Fruit fly (Drosophila melanogaster) whole organism, adult: ENCODE results near the gene Hr39.

Experiments
- CG11617 ChIP-seq: fragments of 200-800 bp; sonication (Bioruptor generic); optimal IDR thresholded peaks from 2 replicates; lab custom pipeline; 2017; ENCODE audit warnings: mild to moderate bottlenecking, missing biosample characterization, missing genetic modification reagents, missing genetic modification characterization
- CG12768 ChIP-seq: fragments of 200-800 bp; sonication (Bioruptor generic); optimal IDR thresholded peaks from 2 replicates; lab custom pipeline; 2017; ENCODE audit warnings: missing biosample characterization, missing genetic modification characterization, mild to moderate bottlenecking, moderate library complexity, missing genetic modification reagents
- CG14711 ChIP-seq: fragments of 200-800 bp; sonication (Bioruptor generic); optimal IDR thresholded peaks from 2 replicates; lab custom pipeline; 2018; ENCODE audit warnings: missing biosample characterization, mild to moderate bottlenecking, missing genetic modification characterization, moderate library complexity
- CG1620 ChIP-seq: fragments of 200-800 bp; sonication (Bioruptor generic); optimal IDR thresholded peaks from 2 replicates; lab custom pipeline; 2016; ENCODE audit warnings: missing biosample characterization, missing genetic modification characterization
- CG33017 ChIP-seq: fragments of 200-800 bp; sonication (Bioruptor generic); optimal IDR thresholded peaks from 2 replicates; lab custom pipeline; 2018; ENCODE audit warnings: missing biosample characterization, mild to moderate bottlenecking, missing genetic modification characterization, moderate library complexity
- CG5204 ChIP-seq: fragments of 200-800 bp; sonication (Bioruptor generic); optimal IDR thresholded peaks from 2 replicates; lab custom pipeline; 2016; ENCODE audit warnings: missing biosample characterization, missing genetic modification characterization
- CG7045 ChIP-seq: fragments of 200-800 bp; sonication (Bioruptor generic); optimal IDR thresholded peaks from 2 replicates; lab custom pipeline; 2017; ENCODE audit warnings: missing biosample characterization, mild to moderate bottlenecking, missing genetic modification characterization
- CG7101 ChIP-seq: fragments of 200-800 bp; sonication (Bioruptor generic); optimal IDR thresholded peaks from 2 replicates; lab custom pipeline; 2018; ENCODE audit warnings: missing biosample characterization, mild to moderate bottlenecking, missing genetic modification characterization, moderate library complexity
- Clk ChIP-seq: fragments of 200-800 bp; sonication (Bioruptor generic); optimal IDR thresholded peaks from 2 replicates; lab custom pipeline; 2017; ENCODE audit warnings: missing biosample characterization, missing genetic modification characterization
- Crg-1 ChIP-seq: fragments of 200-800 bp; sonication (Bioruptor generic); optimal IDR thresholded peaks from 2 replicates; lab custom pipeline; 2016; ENCODE audit warnings: missing biosample characterization, missing genetic modification characterization
- Hr96 ChIP-seq: fragments of 200-800 bp; sonication (Bioruptor generic); optimal IDR thresholded peaks from 2 replicates; lab custom pipeline; 2016; ENCODE audit warnings: missing biosample characterization, missing genetic modification characterization
- Mnt ChIP-seq: fragments of 200-800 bp; sonication (Bioruptor generic); optimal IDR thresholded peaks from 2 replicates; lab custom pipeline; 2016; ENCODE audit warnings: missing biosample characterization, mild to moderate bottlenecking, missing genetic modification characterization
- bab1 ChIP-seq: fragments of 200-800 bp; sonication (Bioruptor generic); optimal IDR thresholded peaks from 3 replicates; lab custom pipeline; 2019; ENCODE audit warnings: missing biosample characterization, mild to moderate bottlenecking, missing genetic modification characterization, moderate library complexity
- cic ChIP-seq: fragments of 200-800 bp; sonication (Bioruptor generic); optimal IDR thresholded peaks from 2 replicates; lab custom pipeline; 2017; ENCODE audit warnings: missing biosample characterization, mild to moderate bottlenecking, missing genetic modification characterization, moderate library complexity
- cnc ChIP-seq, 2 experiments: fragments of >200 bp; optimal IDR thresholded peaks; 2 replicates each; lab custom pipeline; 2017
- kay ChIP-seq: fragments of 200-800 bp; sonication (Bioruptor generic); peaks from one replicate; lab custom pipeline; 2016; ENCODE audit warnings: missing biosample characterization, missing genetic modification characterization, borderline replicate concordance
- ovo ChIP-seq: fragments of 200-800 bp; sonication (Bioruptor generic); optimal IDR thresholded peaks from 2 replicates; lab custom pipeline; 2016; ENCODE audit warnings: missing biosample characterization, missing genetic modification characterization
- pad ChIP-seq: fragments of 200-800 bp; sonication (Bioruptor generic); optimal IDR thresholded peaks from 3 replicates; lab custom pipeline; 2017; ENCODE audit warnings: missing biosample characterization, missing genetic modification characterization, mild to moderate bottlenecking, moderate library complexity, missing genetic modification reagents
- tj ChIP-seq: fragments of 200-800 bp; sonication (Bioruptor generic); optimal IDR thresholded peaks from 3 replicates; lab custom pipeline; 2017; ENCODE audit warnings: missing biosample characterization, mild to moderate bottlenecking, missing genetic modification characterization, moderate library complexity
- toe ChIP-seq: fragments of 200-800 bp; sonication (Bioruptor generic); optimal IDR thresholded peaks from 2 replicates; lab custom pipeline; 2016; ENCODE audit warnings: missing biosample characterization, missing genetic modification characterization

Gene Hr39

dm6 chr2L:21260869-21261268, 23.8 kb downstream of the Hr39 start:
- TF ChIP-seq CG12768 (GFP tag; lab: Kevin White, UChicago) (peak; percentile 17), cnc (optimal IDR thresholded peaks at IDR 0.05; lab: Kevin White, UChicago) (no peak), CG33017 (tag; lab: Kevin White, UChicago) (no peak), CG11617 (GFP tag; lab: Kevin White, UChicago) (peak; percentile 16), tj (GFP tag; lab: Kevin White, UChicago) (no peak), ovo (GFP tag; lab: Kevin White, UChicago) (no peak), CG14711 (tag; lab: Kevin White, UChicago) (peak; percentile 13), toe (GFP tag; lab: Kevin White, UChicago) (no peak), cic (GFP tag; lab: Kevin White, UChicago) (no peak), CG5204 (GFP tag; lab: Kevin White, UChicago) (peak; percentile 7), Hr96 (GFP tag; lab: Kevin White, UChicago) (peak; percentile 12), bab1 (GFP tag; lab: Kevin White, UChicago) (peak; percentile 40)

DNA sequence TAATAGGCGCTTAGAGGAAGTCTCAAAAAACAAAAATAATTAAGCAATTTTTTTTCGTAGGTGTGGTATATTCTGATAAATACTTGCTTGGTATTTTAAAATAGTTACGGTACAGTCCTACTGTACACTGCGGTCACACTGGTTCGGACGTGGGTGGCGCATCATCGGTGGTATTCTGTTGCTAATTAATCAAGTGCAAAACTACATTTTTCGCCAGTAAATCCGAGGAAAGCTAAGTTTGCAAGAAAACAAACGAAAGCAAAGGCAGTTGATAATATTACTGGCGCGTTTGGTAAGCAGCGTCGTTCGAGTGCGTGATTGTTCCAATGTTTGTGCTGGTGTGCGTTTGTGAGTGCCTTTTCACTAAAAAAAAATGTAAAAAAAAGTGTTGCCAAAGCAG, 25.8 kb downstream of the Hr39 start, which contains the start of gene CG8671:
CG8671 (plus strand) TSS at position 125 of the 400 bp plus-strand sequence.
- TF ChIP-seq CG5204 (GFP tag; lab: Kevin White, UChicago): no peak
- TF ChIP-seq CG11617 (GFP tag; lab: Kevin White, UChicago): peak; percentile 16
- peak; percentile 10 for TF ChIP-seq bab1 (GFP tag; lab: Kevin White, UChicago)
- TF ChIP-seq cnc (optimal IDR thresholded peaks at IDR 0.05; lab: Kevin White, UChicago): no peak
- TF ChIP-seq CG7101: no peak
- no peak for TF ChIP-seq Hr96 (GFP tag; lab: Kevin White, UChicago)
- TF ChIP-seq tj (GFP tag; lab: Kevin White, UChicago): no peak
- no peak for TF ChIP-seq CG12768 (GFP tag; lab: Kevin White, UChicago)
- TF ChIP-seq Clk: no peak
- TF ChIP-seq ovo (GFP tag; lab: Kevin White, UChicago): no peak
- TF ChIP-seq CG33017 (tag; lab: Kevin White, UChicago): no peak
- no peak for TF ChIP-seq pad
- TF ChIP-seq CG14711 (tag; lab: Kevin White, UChicago): peak; percentile 18
- peak; percentile 7 for TF ChIP-seq Mnt (GFP tag; lab: Kevin White, UChicago)
- TF ChIP-seq CG7045: no peak
- TF ChIP-seq cic (GFP tag; lab: Kevin White, UChicago): no peak
- no peak for TF ChIP-seq Crg-1 (GFP tag; lab: Kevin White, UChicago)
- no peak for TF ChIP-seq toe (GFP tag; lab: Kevin White, UChicago)
- TF ChIP-seq kay (GFP tag; lab: Kevin White, UChicago): no peak
- TF ChIP-seq CG1620 (GFP tag; lab: Kevin White, UChicago): peak; percentile 11

DNA sequence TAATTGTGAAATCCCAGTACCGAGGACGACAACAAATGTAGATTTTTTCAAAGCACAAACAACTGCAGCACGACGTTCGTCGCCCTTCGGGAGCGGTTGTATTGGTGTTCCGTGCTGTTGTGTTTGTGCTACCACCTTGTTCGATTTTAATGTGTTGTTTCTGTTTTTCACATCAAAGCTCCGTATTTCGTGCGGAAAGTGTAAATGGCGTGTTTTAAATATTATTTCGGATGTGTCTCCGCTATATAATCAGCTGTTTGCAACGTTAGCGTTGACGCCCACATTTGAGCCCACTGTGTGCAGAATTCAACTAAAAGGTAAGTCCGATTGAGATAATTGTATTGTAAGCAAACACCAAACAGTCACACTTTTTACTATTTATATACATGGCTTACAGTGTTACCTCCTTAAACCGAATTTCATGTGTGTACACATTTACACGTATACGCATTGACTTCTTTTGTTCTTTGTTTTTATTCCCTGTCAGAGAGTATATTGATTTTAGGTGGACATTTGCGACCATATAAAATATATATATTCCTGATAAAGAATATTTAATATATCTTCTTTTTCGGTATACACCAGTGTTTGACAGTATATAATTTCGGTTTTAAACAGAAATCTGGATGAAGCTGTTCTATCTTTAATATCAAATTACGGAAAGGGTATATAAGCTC, 26.6 kb downstream of the Hr39 start:
- TF ChIP-seq Hr96 (GFP tag; lab: Kevin White, UChicago) (no peak), tj (GFP tag; lab: Kevin White, UChicago) (peak; percentile 6), pad (no peak), Mnt (GFP tag; lab: Kevin White, UChicago) (no peak), CG12768 (GFP tag; lab: Kevin White, UChicago) (peak; percentile 5), Crg-1 (GFP tag; lab: Kevin White, UChicago) (peak; percentile 8), Clk (no peak), cic (GFP tag; lab: Kevin White, UChicago) (no peak), CG7101 (peak; percentile 10), CG11617 (GFP tag; lab: Kevin White, UChicago) (no peak), bab1 (GFP tag; lab: Kevin White, UChicago) (peak; percentile 51), CG7045 (no peak), cnc (optimal IDR thresholded peaks at IDR 0.05; lab: Kevin White, UChicago) (no peak), toe (GFP tag; lab: Kevin White, UChicago) (no peak), CG33017 (tag; lab: Kevin White, UChicago) (no peak), kay (GFP tag; lab: Kevin White, UChicago) (no peak), CG14711 (tag; lab: Kevin White, UChicago) (peak; percentile 26), CG1620 (GFP tag; lab: Kevin White, UChicago) (no peak), ovo (GFP tag; lab: Kevin White, UChicago) (no peak), CG5204 (GFP tag; lab: Kevin White, UChicago) (no peak)

dm6 chr2L:21266277-21266676, 29.2 kb downstream of the Hr39 start:
- TF ChIP-seq CG5204 (GFP tag; lab: Kevin White, UChicago): no peak
- no peak for TF ChIP-seq bab1 (GFP tag; lab: Kevin White, UChicago)
- TF ChIP-seq CG14711 (tag; lab: Kevin White, UChicago): no peak
- TF ChIP-seq CG33017 (tag; lab: Kevin White, UChicago): no peak
- TF ChIP-seq Mnt (GFP tag; lab: Kevin White, UChicago): no peak
- TF ChIP-seq Hr96 (GFP tag; lab: Kevin White, UChicago): no peak
- no peak for TF ChIP-seq tj (GFP tag; lab: Kevin White, UChicago)
- TF ChIP-seq CG11617 (GFP tag; lab: Kevin White, UChicago): no peak
- no peak for TF ChIP-seq CG7045

dm6 chr2L:21268140-21268539, 31.1 kb downstream of the Hr39 start:
- TF ChIP-seq CG14711 (tag; lab: Kevin White, UChicago) (no peak), CG12768 (GFP tag; lab: Kevin White, UChicago) (no peak), pad (no peak), kay (GFP tag; lab: Kevin White, UChicago) (peak; percentile 63), CG11617 (GFP tag; lab: Kevin White, UChicago) (no peak), Crg-1 (GFP tag; lab: Kevin White, UChicago) (no peak), cic (GFP tag; lab: Kevin White, UChicago) (peak; percentile 66), Mnt (GFP tag; lab: Kevin White, UChicago) (no peak), Hr96 (GFP tag; lab: Kevin White, UChicago) (no peak), cnc (optimal IDR thresholded peaks at IDR 0.05; lab: Kevin White, UChicago) (no peak)
